Fruit fly (Drosophila melanogaster) whole organism, embryonic: ENCODE measurements around the gene CG34238.

Experiments used
- Ada2b ChIP-seq: fragments of 200-800 bp; sonication (Bioruptor generic); IDR thresholded peaks from 2 replicates; pipeline ENCODE4 v1.3.6; 2022; ENCODE audit warnings: missing biosample characterization, missing genetic modification characterization
- Antp ChIP-seq: fragments of 200-800 bp; sonication (Bioruptor generic); optimal IDR thresholded peaks from 3 replicates; lab custom pipeline; 2016; ENCODE audit warnings: missing biosample characterization, missing genetic modification characterization
- Atf-2 ChIP-seq: fragments of 200-800 bp; sonication (Bioruptor generic); optimal IDR thresholded peaks from 2 replicates; lab custom pipeline; 2016; ENCODE audit warnings: missing biosample characterization, missing genetic modification characterization
- Atf6 ChIP-seq: fragments of 200-800 bp; sonication (Bioruptor generic); IDR thresholded peaks from 2 replicates; pipeline ENCODE4 v1.3.6; 2022; ENCODE audit warnings: missing biosample characterization, missing genetic modification characterization
- CG10431 ChIP-seq: fragments of 200-800 bp; sonication (Bioruptor generic); optimal IDR thresholded peaks from 3 replicates; lab custom pipeline; 2018; ENCODE audit warnings: missing biosample characterization, mild to moderate bottlenecking, missing genetic modification characterization
- CG10565 ChIP-seq: fragments of 200-800 bp; sonication (Bioruptor generic); optimal IDR thresholded peaks from 3 replicates; lab custom pipeline; 2016; ENCODE audit warnings: missing biosample characterization, mild to moderate bottlenecking, missing genetic modification characterization
- CG11398 ChIP-seq: fragments of 200-800 bp; sonication (Bioruptor generic); optimal IDR thresholded peaks from 2 replicates; lab custom pipeline; 2016; ENCODE audit warnings: missing biosample characterization, missing genetic modification characterization
- CG12155 ChIP-seq: fragments of 200-800 bp; sonication (Bioruptor generic); optimal IDR thresholded peaks from 3 replicates; lab custom pipeline; 2016; ENCODE audit warnings: missing biosample characterization, missing genetic modification characterization
- CG12659 ChIP-seq: fragments of 200-800 bp; sonication (Bioruptor generic); optimal IDR thresholded peaks from 3 replicates; lab custom pipeline; 2017; ENCODE audit warnings: mild to moderate bottlenecking, missing biosample characterization, missing genetic modification reagents, missing genetic modification characterization
- CG12744 ChIP-seq: fragments of 200-800 bp; sonication (Bioruptor generic); optimal IDR thresholded peaks from 2 replicates; lab custom pipeline; 2016; ENCODE audit warnings: missing biosample characterization, missing genetic modification characterization
- CG12769 ChIP-seq: fragments of 200-800 bp; sonication (Bioruptor generic); optimal IDR thresholded peaks from 2 replicates; lab custom pipeline; 2019; ENCODE audit warnings: missing biosample characterization, mild to moderate bottlenecking, missing genetic modification characterization, moderate library complexity
- CG13624 ChIP-seq: fragments of 200-800 bp; sonication (Bioruptor generic); optimal IDR thresholded peaks from 2 replicates; lab custom pipeline; 2016; ENCODE audit warnings: missing biosample characterization, missing genetic modification characterization
- CG16863 ChIP-seq: fragments of 200-800 bp; sonication (Bioruptor generic); optimal IDR thresholded peaks from 3 replicates; lab custom pipeline; 2016; ENCODE audit warnings: missing biosample characterization, missing genetic modification characterization
- CG30403 ChIP-seq: fragments of 200-800 bp; sonication (Bioruptor generic); optimal IDR thresholded peaks from 3 replicates; lab custom pipeline; 2016; ENCODE audit warnings: missing biosample characterization, missing genetic modification characterization
- CG3407 ChIP-seq: fragments of 200-800 bp; sonication (Bioruptor generic); optimal IDR thresholded peaks from 2 replicates; lab custom pipeline; 2018; ENCODE audit warnings: missing biosample characterization, mild to moderate bottlenecking, missing genetic modification characterization
- CG34422 ChIP-seq: fragments of 200-800 bp; sonication (Bioruptor generic); IDR thresholded peaks from 3 replicates; pipeline ENCODE4 v1.3.6; 2022; ENCODE audit warnings: missing biosample characterization, missing genetic modification characterization
- CG3847 ChIP-seq: fragments of 200-800 bp; sonication (Bioruptor generic); IDR thresholded peaks from 2 replicates; pipeline ENCODE4 v1.3.6; 2022; ENCODE audit warnings: missing biosample characterization, missing genetic modification characterization
- CG4404 ChIP-seq: fragments of 200-800 bp; sonication (Bioruptor generic); IDR thresholded peaks from 2 replicates; pipeline ENCODE4 v1.3.6; 2022; ENCODE audit warnings: missing biosample characterization, missing genetic modification characterization
- CG6254 ChIP-seq: fragments of 200-800 bp; sonication (Bioruptor generic); optimal IDR thresholded peaks from 3 replicates; lab custom pipeline; 2017; ENCODE audit warnings: mild to moderate bottlenecking, missing biosample characterization, missing genetic modification reagents, missing genetic modification characterization
- CG6765 ChIP-seq: fragments of 200-800 bp; sonication (Bioruptor generic); optimal IDR thresholded peaks from 3 replicates; lab custom pipeline; 2017; ENCODE audit warnings: missing biosample characterization, mild to moderate bottlenecking, missing genetic modification characterization
- CG8281 ChIP-seq: fragments of 200-800 bp; sonication (Bioruptor generic); optimal IDR thresholded peaks from 2 replicates; lab custom pipeline; 2018; ENCODE audit warnings: missing biosample characterization, mild to moderate bottlenecking, missing genetic modification characterization, moderate library complexity
- Dbx ChIP-seq: fragments of 200-800 bp; sonication (Bioruptor generic); IDR thresholded peaks from 3 replicates; pipeline ENCODE4 v1.3.6; 2022; ENCODE audit warnings: missing biosample characterization, missing genetic modification characterization
- E2f1 ChIP-seq: fragments of 200-800 bp; sonication (Bioruptor generic); IDR thresholded peaks from 2 replicates; pipeline ENCODE4 v1.3.6; 2022; ENCODE audit warnings: missing biosample characterization, missing genetic modification characterization
- ERR ChIP-seq: fragments of 200-800 bp; sonication (Bioruptor generic); optimal IDR thresholded peaks from 2 replicates; lab custom pipeline; 2016; ENCODE audit warnings: missing biosample characterization, missing genetic modification characterization
- Lim3 ChIP-seq: fragments of 200-800 bp; sonication (Bioruptor generic); IDR thresholded peaks from 2 replicates; pipeline ENCODE4 v1.3.6; 2022; ENCODE audit warnings: missing biosample characterization, missing genetic modification characterization
- Oli ChIP-seq: fragments of 200-800 bp; sonication (Bioruptor generic); optimal IDR thresholded peaks from 2 replicates; lab custom pipeline; 2018; ENCODE audit warnings: missing biosample characterization, mild to moderate bottlenecking, missing genetic modification characterization, moderate library complexity
- Poxn ChIP-seq: fragments of 200-800 bp; sonication (Bioruptor generic); IDR thresholded peaks from 2 replicates; pipeline ENCODE4 v1.3.6; 2022; ENCODE audit warnings: missing biosample characterization, missing genetic modification characterization
- TFAM ChIP-seq: fragments of 200-800 bp; sonication (Bioruptor generic); optimal IDR thresholded peaks from 2 replicates; lab custom pipeline; 2017; ENCODE audit warnings: missing biosample characterization, missing genetic modification characterization, inconsistent platforms
- ap ChIP-seq: fragments of 200-800 bp; sonication (Bioruptor generic); IDR thresholded peaks from 2 replicates; pipeline ENCODE4 v1.3.6; 2022; ENCODE audit warnings: missing biosample characterization, missing genetic modification characterization
- bab2 ChIP-seq: fragments of 200-800 bp; sonication (Bioruptor generic); optimal IDR thresholded peaks from 2 replicates; lab custom pipeline; 2016; ENCODE audit warnings: missing biosample characterization, missing genetic modification characterization
- bcd ChIP-seq: fragments of 200-800 bp; sonication (Bioruptor generic); optimal IDR thresholded peaks from 2 replicates; lab custom pipeline; 2017; ENCODE audit warnings: missing biosample characterization, mild to moderate bottlenecking, missing genetic modification characterization
- bigmax ChIP-seq: fragments of 200-800 bp; sonication (Bioruptor generic); optimal IDR thresholded peaks from 2 replicates; lab custom pipeline; 2018; ENCODE audit warnings: missing biosample characterization, mild to moderate bottlenecking, missing genetic modification characterization
- chinmo ChIP-seq: fragments of 200-800 bp; sonication (Bioruptor generic); IDR thresholded peaks from 4 replicates; pipeline ENCODE4 v1.3.6; 2022; ENCODE audit warnings: missing biosample characterization, missing genetic modification characterization; ENCODE audit not compliant: partially characterized antibody
- croc ChIP-seq: fragments of 200-800 bp; sonication (Bioruptor generic); conservative IDR thresholded peaks from 3 replicates; pipeline ENCODE4 v1.3.6; 2022; ENCODE audit warnings: missing biosample characterization, missing genetic modification characterization
- fd3F ChIP-seq: fragments of 200-800 bp; sonication (Bioruptor generic); optimal IDR thresholded peaks from 2 replicates; lab custom pipeline; 2018; ENCODE audit warnings: missing biosample characterization, mild to moderate bottlenecking, missing genetic modification characterization, moderate library complexity
- gt ChIP-seq: fragments of 200-800 bp; sonication (Bioruptor generic); IDR thresholded peaks from 2 replicates; pipeline ENCODE4 v1.3.6; 2022; ENCODE audit warnings: missing biosample characterization, missing genetic modification characterization
- ind ChIP-seq: fragments of 200-800 bp; sonication (Bioruptor generic); optimal IDR thresholded peaks from 3 replicates; lab custom pipeline; 2016; ENCODE audit warnings: missing biosample characterization, missing genetic modification characterization
- jumu ChIP-seq: fragments of 200-800 bp; sonication (Bioruptor generic); optimal IDR thresholded peaks from 3 replicates; lab custom pipeline; 2016; ENCODE audit warnings: missing biosample characterization, missing genetic modification characterization
- mirr ChIP-seq: fragments of 200-800 bp; sonication (Bioruptor generic); optimal IDR thresholded peaks from 3 replicates; lab custom pipeline; 2018; ENCODE audit warnings: missing biosample characterization, mild to moderate bottlenecking, missing genetic modification characterization
- nom ChIP-seq: fragments of 200-800 bp; sonication (Bioruptor generic); optimal IDR thresholded peaks from 2 replicates; lab custom pipeline; 2017; ENCODE audit warnings: missing biosample characterization, missing genetic modification characterization, mild to moderate bottlenecking, moderate library complexity, missing genetic modification reagents
- pho ChIP-seq: fragments of 200-800 bp; sonication (Bioruptor generic); optimal IDR thresholded peaks from 2 replicates; lab custom pipeline; 2016; ENCODE audit warnings: missing biosample characterization, missing genetic modification characterization
- ranshi ChIP-seq: fragments of 200-800 bp; sonication (Bioruptor generic); IDR thresholded peaks from 2 replicates; pipeline ENCODE4 v1.3.6; 2022; ENCODE audit warnings: missing biosample characterization, missing genetic modification characterization
- rib ChIP-seq: fragments of 200-800 bp; sonication (Bioruptor generic); IDR thresholded peaks from 2 replicates; pipeline ENCODE4 v1.3.6; 2022; ENCODE audit warnings: missing biosample characterization, missing genetic modification characterization
- ro ChIP-seq: fragments of 200-800 bp; sonication (Bioruptor generic); IDR thresholded peaks from 2 replicates; pipeline ENCODE4 v1.3.6; 2022; ENCODE audit warnings: missing biosample characterization, missing genetic modification characterization
- row ChIP-seq: fragments of 200-800 bp; sonication (Bioruptor generic); IDR thresholded peaks from 3 replicates; pipeline ENCODE4 v1.3.6; 2022; ENCODE audit warnings: missing biosample characterization, missing genetic modification characterization
- scrt ChIP-seq: fragments of 200-800 bp; sonication (Bioruptor generic); optimal IDR thresholded peaks from 2 replicates; lab custom pipeline; 2018; ENCODE audit warnings: missing biosample characterization, mild to moderate bottlenecking, missing genetic modification characterization, moderate library complexity
- shn ChIP-seq: fragments of 200-800 bp; sonication (Bioruptor generic); optimal IDR thresholded peaks from 3 replicates; lab custom pipeline; 2016; ENCODE audit warnings: missing biosample characterization, missing genetic modification characterization
- ssp ChIP-seq: fragments of 200-800 bp; sonication (Bioruptor generic); IDR thresholded peaks from 2 replicates; pipeline ENCODE4 v1.3.6; 2022; ENCODE audit warnings: missing biosample characterization, missing genetic modification characterization
- toy ChIP-seq: fragments of 200-800 bp; sonication (Bioruptor generic); IDR thresholded peaks from 2 replicates; pipeline ENCODE4 v1.3.6; 2022; ENCODE audit warnings: missing biosample characterization, missing genetic modification characterization
- ttk ChIP-seq: fragments of 200-800 bp; sonication (Bioruptor generic); IDR thresholded peaks from 2 replicates; pipeline ENCODE4 v2.1.2; 2022; ENCODE audit warnings: missing biosample characterization, missing genetic modification characterization
- vfl ChIP-seq: fragments of 200-800 bp; sonication (Bioruptor generic); optimal IDR thresholded peaks from 2 replicates; lab custom pipeline; 2016; ENCODE audit warnings: missing biosample characterization, missing genetic modification characterization
- zfh1 ChIP-seq: fragments of 200-800 bp; sonication (Bioruptor generic); IDR thresholded peaks from 3 replicates; pipeline ENCODE4 v1.3.6; 2022; ENCODE audit warnings: missing biosample characterization, missing genetic modification characterization

CG34238 gene

DNA sequence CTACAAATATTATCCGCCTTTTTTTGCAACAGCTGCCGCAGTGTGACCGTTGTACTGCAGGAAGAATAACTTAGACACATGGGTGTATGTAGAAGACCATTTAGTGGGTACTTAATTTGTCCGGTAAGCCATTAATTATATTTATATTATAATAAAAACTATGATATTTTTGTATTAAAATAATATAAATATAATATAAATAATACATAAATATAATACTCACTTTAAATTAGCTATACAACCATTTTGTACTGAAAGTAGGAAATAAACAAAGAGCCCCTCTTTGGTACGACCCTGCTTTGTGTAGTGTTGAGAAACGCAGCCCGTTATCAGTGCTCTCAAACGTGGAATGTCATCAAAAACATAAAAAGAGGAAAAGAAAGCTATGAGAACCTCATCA lies 11.5 kb downstream of the CG34238 start, which contains the start of gene Cnep1r2 (continued):
- peak; percentile 93 for TF ChIP-seq ro (GFP tag; lab: Robert Waterston, UW)
- TF ChIP-seq CG10565 (GFP tag; lab: Kevin White, UChicago): peak; percentile 24
- TF ChIP-seq CG13624: peak; percentile 63
- TF ChIP-seq bigmax (GFP tag; lab: Kevin White, UChicago): peak; percentile 48
- peak; percentile 66 for TF ChIP-seq Antp (GFP tag; lab: Kevin White, UChicago)
- peak; percentile 53 for TF ChIP-seq jumu
- peak; percentile 86 for TF ChIP-seq Atf6 (GFP tag; lab: Robert Waterston, UW)
- peak; percentile 59 for TF ChIP-seq Atf-2 (GFP tag; lab: Kevin White, UChicago)
- no peak for TF ChIP-seq TFAM
- no peak for TF ChIP-seq CG12769 (tag; lab: Kevin White, UChicago)
- peak; percentile 90 for TF ChIP-seq CG3407 (GFP tag; lab: Kevin White, UChicago)
- TF ChIP-seq E2f1: peak; percentile 96
- TF ChIP-seq vfl: peak; percentile 60
- peak; percentile 90 for TF ChIP-seq Ada2b
- peak; percentile 99 for TF ChIP-seq row (GFP tag; lab: Robert Waterston, UW)
- peak; percentile 96 for TF ChIP-seq fd3F
- TF ChIP-seq ranshi (GFP tag; lab: Robert Waterston, UW): peak; percentile 94
- TF ChIP-seq chinmo (GFP tag; lab: Robert Waterston, UW): no peak
- TF ChIP-seq CG6765 (GFP tag; lab: Kevin White, UChicago): peak; percentile 94
- peak; percentile 89 for TF ChIP-seq scrt (GFP tag; lab: Kevin White, UChicago)
- TF ChIP-seq Oli (tag; lab: Kevin White, UChicago): peak; percentile 97
- peak; percentile 96 for TF ChIP-seq ind (GFP tag; lab: Kevin White, UChicago)
- TF ChIP-seq zfh1 (GFP tag; lab: Robert Waterston, UW): peak; percentile 96
- TF ChIP-seq ttk: peak; percentile 95
- peak; percentile 90 for TF ChIP-seq CG10431 (GFP tag; lab: Kevin White, UChicago)
- peak; percentile 97 for TF ChIP-seq croc (GFP tag; lab: Robert Waterston, UW)
- peak; percentile 98 for TF ChIP-seq CG3847 (GFP tag; lab: Robert Waterston, UW)
- no peak for TF ChIP-seq ERR (GFP tag; lab: Kevin White, UChicago)
- peak; percentile 87 for TF ChIP-seq ap
- peak; percentile 88 for TF ChIP-seq CG6254 (GFP tag; lab: Kevin White, UChicago)
- peak; percentile 70; the same call in 1 of the 2 replicates for TF ChIP-seq toy (GFP tag; lab: Robert Waterston, UW)
- peak; percentile 90 for TF ChIP-seq nom (GFP tag; lab: Kevin White, UChicago)
- peak; percentile 93 for TF ChIP-seq Dbx (GFP tag; lab: Robert Waterston, UW)
- peak; percentile 84 for TF ChIP-seq gt (GFP tag; lab: Robert Waterston, UW)
- peak; percentile 97 for TF ChIP-seq CG12659 (GFP tag; lab: Kevin White, UChicago)
- peak; percentile 84 for TF ChIP-seq bab2
- peak; percentile 90 for TF ChIP-seq CG30403 (GFP tag; lab: Kevin White, UChicago)
- peak; percentile 97 for TF ChIP-seq CG34422 (GFP tag; lab: Robert Waterston, UW)
- peak; percentile 88 for TF ChIP-seq rib (GFP tag; lab: Robert Waterston, UW)
- TF ChIP-seq Lim3: peak; percentile 72
- TF ChIP-seq CG12155: peak; percentile 91
- peak; percentile 92 for TF ChIP-seq ssp (GFP tag; lab: Robert Waterston, UW)
- peak; percentile 88 for TF ChIP-seq CG8281 (tag; lab: Kevin White, UChicago)
- TF ChIP-seq CG12744 (GFP tag; lab: Kevin White, UChicago): no peak
- TF ChIP-seq bcd (GFP tag; lab: Kevin White, UChicago): peak; percentile 96
- TF ChIP-seq shn (GFP tag; lab: Kevin White, UChicago): peak; percentile 59
- peak; percentile 71 for TF ChIP-seq mirr (GFP tag; lab: Kevin White, UChicago)
- peak; percentile 58 for TF ChIP-seq pho (GFP tag; lab: Kevin White, UChicago)
- peak; percentile 23 for TF ChIP-seq CG16863
- peak; percentile 98 for TF ChIP-seq CG4404 (GFP tag; lab: Robert Waterston, UW)
- TF ChIP-seq Poxn (GFP tag; lab: Robert Waterston, UW): peak; percentile 79
- TF ChIP-seq CG11398: no peak
